Worm (Caenorhabditis elegans) whole organism, L1 larva: ENCODE data around the gene B0454.26.
A peak's percentile ranks its signal among the peaks of the same experiment; 100 is the strongest.

Experiments
- C16A3.4 ChIP-seq: fragments of 150-350 bp; optimal IDR thresholded peaks from 2 replicates; lab custom pipeline; 2014; ENCODE audit warnings: missing biosample characterization, missing genetic modification characterization
- C34B4.2 ChIP-seq: sonication (generic microtip); optimal IDR thresholded peaks from 2 replicates; lab custom pipeline; 2017; ENCODE audit warnings: mild to moderate bottlenecking, missing genetic modification characterization, missing compliant biosample characterization
- Y116A8C.19 ChIP-seq: sonication (generic microtip); optimal IDR thresholded peaks from 2 replicates; lab custom pipeline; 2016; ENCODE audit warnings: missing compliant biosample characterization, missing genetic modification characterization, borderline replicate concordance
- aha-1 ChIP-seq: fragments of 150-350 bp; optimal IDR thresholded peaks from 2 replicates; lab custom pipeline; 2014; ENCODE audit warnings: missing biosample characterization, missing genetic modification characterization
- alr-1 ChIP-seq: fragments of 200-800 bp; sonication (Bioruptor generic); optimal IDR thresholded peaks from 2 replicates; lab custom pipeline; 2018; ENCODE audit warnings: borderline replicate concordance, mild to moderate bottlenecking, missing genetic modification characterization, missing compliant biosample characterization
- aly-2 ChIP-seq: fragments of 150-350 bp; optimal IDR thresholded peaks from 2 replicates; lab custom pipeline; 2014; ENCODE audit warnings: missing biosample characterization, missing genetic modification characterization
- ceh-8 ChIP-seq: fragments of 200-800 bp; sonication (Bioruptor generic); optimal IDR thresholded peaks from 2 replicates; lab custom pipeline; 2018; ENCODE audit warnings: mild to moderate bottlenecking, missing genetic modification characterization, moderate library complexity, missing compliant biosample characterization
- ceh-88 ChIP-seq: fragments of 200-800 bp; sonication (Bioruptor generic); IDR thresholded peaks from 2 replicates; pipeline ENCODE4 v1.3.6; 2022; ENCODE audit warnings: missing genetic modification characterization, missing compliant biosample characterization
- ceh-90 ChIP-seq: sonication (generic microtip); optimal IDR thresholded peaks from 2 replicates; lab custom pipeline; 2016; ENCODE audit warnings: missing genetic modification characterization, missing compliant biosample characterization
- dpl-1 ChIP-seq, 3 experiments: fragments of 150-350 bp in 2 of 3; sonication (generic microtip) in 1 of 3; optimal IDR thresholded peaks; 2 replicates each; lab custom pipeline; 2014 to 2017; ENCODE audit warnings: missing biosample characterization in 3 of 3, missing genetic modification characterization in 3 of 3, missing genetic modification reagents in 3 of 3
- dsc-1 ChIP-seq: sonication (generic microtip); optimal IDR thresholded peaks from 2 replicates; lab custom pipeline; 2016; ENCODE audit warnings: mild to moderate bottlenecking, missing genetic modification characterization, missing compliant biosample characterization
- efl-1 ChIP-seq, 4 experiments: fragments of 150-350 bp; optimal IDR thresholded peaks in 3 of 4; peaks in 1 of 4; 1 replicate in 1 of 4; 2 replicates in 3 of 4; lab custom pipeline; 2014; ENCODE audit warnings: missing biosample characterization in 2 of 4, missing genetic modification characterization in 2 of 4, missing genetic modification reagents in 2 of 4
- efl-3 ChIP-seq: fragments of 200-800 bp; sonication (Bioruptor generic); optimal IDR thresholded peaks from 2 replicates; lab custom pipeline; 2018; ENCODE audit warnings: mild to moderate bottlenecking, missing genetic modification characterization, missing compliant biosample characterization
- elt-2 ChIP-seq: sonication (generic microtip); optimal IDR thresholded peaks from 2 replicates; lab custom pipeline; 2016; ENCODE audit warnings: missing genetic modification characterization, mild to moderate bottlenecking, inconsistent platforms, missing compliant biosample characterization, missing genetic modification reagents
- fkh-4 ChIP-seq: sonication (generic microtip); optimal IDR thresholded peaks from 2 replicates; lab custom pipeline; 2016; ENCODE audit warnings: missing compliant biosample characterization, missing genetic modification characterization, borderline replicate concordance
- fkh-8 ChIP-seq: sonication (generic microtip); optimal IDR thresholded peaks from 2 replicates; lab custom pipeline; 2016; ENCODE audit warnings: mild to moderate bottlenecking, missing genetic modification characterization, missing compliant biosample characterization
- hlh-17 ChIP-seq: fragments of 200-800 bp; sonication (Bioruptor generic); optimal IDR thresholded peaks from 2 replicates; lab custom pipeline; 2018; ENCODE audit warnings: missing genetic modification characterization, mild to moderate bottlenecking, missing compliant biosample characterization, moderate library complexity, borderline replicate concordance
- hpl-2 ChIP-seq: fragments of 150-350 bp; optimal IDR thresholded peaks from 2 replicates; lab custom pipeline; 2014; ENCODE audit warnings: missing biosample characterization, missing genetic modification reagents, missing genetic modification characterization
- irx-1 ChIP-seq: sonication (generic microtip); optimal IDR thresholded peaks from 2 replicates; lab custom pipeline; 2016; ENCODE audit warnings: missing genetic modification characterization, missing compliant biosample characterization
- isw-1 ChIP-seq: fragments of 200-800 bp; sonication (Bioruptor generic); IDR thresholded peaks from 2 replicates; pipeline ENCODE4 v1.3.6; 2022; ENCODE audit warnings: missing genetic modification characterization, missing compliant biosample characterization
- lin-13 ChIP-seq: fragments of 150-350 bp; optimal IDR thresholded peaks from 2 replicates; lab custom pipeline; 2014; ENCODE audit warnings: missing biosample characterization, missing genetic modification reagents, missing genetic modification characterization
- lin-14 ChIP-seq: fragments of 200-800 bp; sonication (Bioruptor generic); optimal IDR thresholded peaks from 2 replicates; lab custom pipeline; 2018; ENCODE audit warnings: mild to moderate bottlenecking, missing genetic modification characterization, moderate library complexity, missing compliant biosample characterization
- lin-35 ChIP-seq, 2 experiments: fragments of 150-350 bp; optimal IDR thresholded peaks; 2 replicates each; lab custom pipeline; 2014; ENCODE audit warnings: missing biosample characterization in 2 of 2, missing genetic modification characterization in 2 of 2, missing genetic modification reagents in 2 of 2
- lin-39 ChIP-seq: fragments of 150-350 bp; optimal IDR thresholded peaks from 2 replicates; lab custom pipeline; 2014; ENCODE audit warnings: missing biosample characterization, missing genetic modification reagents, missing genetic modification characterization
- lir-3 ChIP-seq: sonication (generic microtip); optimal IDR thresholded peaks from 2 replicates; lab custom pipeline; 2016; ENCODE audit warnings: mild to moderate bottlenecking, missing genetic modification characterization, moderate library complexity, missing compliant biosample characterization; ENCODE audit not compliant: poor library complexity
- mab-9 ChIP-seq: fragments of 200-800 bp; sonication (Bioruptor generic); IDR thresholded peaks from 2 replicates; pipeline ENCODE4 v1.3.6; 2022; ENCODE audit warnings: missing genetic modification reagents, missing genetic modification characterization, missing compliant biosample characterization
- mdl-1 ChIP-seq, 2 experiments: fragments of 150-350 bp; optimal IDR thresholded peaks; 2 replicates each; lab custom pipeline; 2014 to 2017; ENCODE audit warnings: missing biosample characterization in 2 of 2, missing genetic modification characterization in 2 of 2, inconsistent platforms in 1 of 2
- nhr-11 ChIP-seq: fragments of 150-350 bp; optimal IDR thresholded peaks from 2 replicates; lab custom pipeline; 2014; ENCODE audit warnings: missing biosample characterization, missing genetic modification characterization
- nhr-19 ChIP-seq: fragments of 200-800 bp; sonication (Bioruptor generic); conservative IDR thresholded peaks from 2 replicates; pipeline ENCODE4 v1.3.6; 2022; ENCODE audit warnings: missing genetic modification characterization, missing compliant biosample characterization
- nhr-237 ChIP-seq: fragments of 150-350 bp; optimal IDR thresholded peaks from 2 replicates; lab custom pipeline; 2014; ENCODE audit warnings: missing biosample characterization, missing genetic modification characterization
- nhr-28 ChIP-seq: fragments of 150-350 bp; optimal IDR thresholded peaks from 2 replicates; lab custom pipeline; 2014; ENCODE audit warnings: missing biosample characterization, missing genetic modification characterization
- nhr-76 ChIP-seq: sonication (generic microtip); optimal IDR thresholded peaks from 2 replicates; lab custom pipeline; 2017; ENCODE audit warnings: missing biosample characterization, missing genetic modification characterization
- nhr-77 ChIP-seq: fragments of 150-350 bp; optimal IDR thresholded peaks from 2 replicates; lab custom pipeline; 2014; ENCODE audit warnings: missing biosample characterization, missing genetic modification characterization
- nhr-84 ChIP-seq: sonication (generic microtip); optimal IDR thresholded peaks from 2 replicates; lab custom pipeline; 2017; ENCODE audit warnings: missing biosample characterization, missing genetic modification characterization
- nhr-85 ChIP-seq: sonication (generic microtip); peaks from one replicate; lab custom pipeline; 2016; ENCODE audit warnings: missing genetic modification characterization, inconsistent platforms, missing compliant biosample characterization
- pax-3 ChIP-seq: fragments of 200-800 bp; sonication (Bioruptor generic); optimal IDR thresholded peaks from 2 replicates; lab custom pipeline; 2018; ENCODE audit warnings: mild to moderate bottlenecking, missing genetic modification characterization, moderate library complexity, missing compliant biosample characterization
- pqm-1 ChIP-seq: sonication (generic microtip); optimal IDR thresholded peaks from 3 replicates; lab custom pipeline; 2017; ENCODE audit warnings: missing biosample characterization, missing genetic modification characterization
- rnt-1 ChIP-seq: sonication (generic microtip); optimal IDR thresholded peaks from 2 replicates; lab custom pipeline; 2016; ENCODE audit warnings: mild to moderate bottlenecking, missing genetic modification characterization, moderate library complexity, missing compliant biosample characterization
- skn-1 ChIP-seq: fragments of 150-350 bp; optimal IDR thresholded peaks from 2 replicates; lab custom pipeline; 2014; ENCODE audit warnings: missing biosample characterization, missing genetic modification characterization
- sox-4 ChIP-seq: sonication (generic microtip); optimal IDR thresholded peaks from 2 replicates; lab custom pipeline; 2016; ENCODE audit warnings: missing genetic modification characterization, missing compliant biosample characterization
- sptf-1 ChIP-seq: fragments of 150-350 bp; optimal IDR thresholded peaks from 2 replicates; lab custom pipeline; 2014; ENCODE audit warnings: missing biosample characterization, missing genetic modification characterization
- unc-30 ChIP-seq: sonication (generic microtip); optimal IDR thresholded peaks from 2 replicates; lab custom pipeline; 2017; ENCODE audit warnings: missing biosample characterization, missing genetic modification characterization
- unc-62 ChIP-seq: fragments of 150-350 bp; optimal IDR thresholded peaks from 2 replicates; lab custom pipeline; 2014; ENCODE audit warnings: missing biosample characterization, missing genetic modification reagents, missing genetic modification characterization
- unc-98 ChIP-seq: fragments of 200-800 bp; sonication (Bioruptor generic); IDR thresholded peaks from 2 replicates; pipeline ENCODE4 v1.3.6; 2022; ENCODE audit warnings: missing genetic modification characterization, missing compliant biosample characterization
- zag-1 ChIP-seq: fragments of 150-350 bp; optimal IDR thresholded peaks from 2 replicates; lab custom pipeline; 2014; ENCODE audit warnings: missing biosample characterization, missing genetic modification characterization
- zip-4 ChIP-seq: fragments of 200-800 bp; sonication (Bioruptor generic); optimal IDR thresholded peaks from 2 replicates; lab custom pipeline; 2018; ENCODE audit warnings: mild to moderate bottlenecking, missing genetic modification characterization, moderate library complexity, missing compliant biosample characterization
- ztf-11 ChIP-seq, 2 experiments: sonication (generic microtip); optimal IDR thresholded peaks; 2 replicates each; lab custom pipeline; 2016 to 2017; ENCODE audit warnings: missing genetic modification characterization in 2 of 2, missing biosample characterization in 1 of 2, missing compliant biosample characterization in 1 of 2
- ztf-4 ChIP-seq: fragments of 150-350 bp; optimal IDR thresholded peaks from 2 replicates; lab custom pipeline; 2014; ENCODE audit warnings: missing biosample characterization, missing genetic modification characterization

B0454.26 gene

ce11 chrII:2991555-2992083 is 46.7 kb downstream of the B0454.26 start, which contains the start of gene K08A2.2 (continued):
- no peak for TF ChIP-seq skn-1 (tag; lab: Kevin White, UChicago)
- TF ChIP-seq elt-2 (tag; lab: Kevin White, UChicago) = peak; percentile 28

ce11 chrII:2990089-2990488 is 48.3 kb downstream of the B0454.26 start:
- TF ChIP-seq irx-1 = no peak
- TF ChIP-seq fkh-4 = no peak
- TF ChIP-seq unc-30 (tag; lab: Kevin White, UChicago) = no peak
- TF ChIP-seq nhr-85 (tag; lab: Kevin White, UChicago) = no peak
- TF ChIP-seq unc-98 = no peak
- no peak for TF ChIP-seq nhr-84 (tag; lab: Kevin White, UChicago)
- no peak for TF ChIP-seq efl-1 (optimal IDR thresholded peaks at IDR 0.05; lab: Kevin White, UChicago)
- TF ChIP-seq efl-1 (GFP tag; optimal IDR thresholded peaks at IDR 0.05 in 1 of 2; lab: Kevin White, UChicago) = peak in 1 of 2 experiments; percentile 29
- no peak for TF ChIP-seq lin-14 (GFP tag; lab: Kevin White, UChicago)

ce11 chrII:2987854-2988350 is 50.5 kb downstream of the B0454.26 start, which contains the start of gene lido-7:
TSS of gene lido-7 (plus strand) at chrII:2988300.
- TF ChIP-seq lir-3 (tag; lab: Kevin White, UChicago) (no peak), isw-1 (peak; percentile 13; the same call in 1 of the 2 replicates), zag-1 (tag; lab: Kevin White, UChicago) (no peak), ztf-4 (no peak), ztf-11 (tag; optimal IDR thresholded peaks at IDR 0.05; lab: Kevin White, UChicago) (no peak), Y116A8C.19 (no peak), nhr-76 (no peak), alr-1 (no peak), nhr-77 (tag; lab: Kevin White, UChicago) (no peak), pqm-1 (tag; lab: Kevin White, UChicago) (no peak), rnt-1 (peak; percentile 78), pax-3 (tag; lab: Kevin White, UChicago) (no peak), fkh-4 (no peak), ceh-8 (no peak), sox-4 (no peak), zip-4 (no peak), C16A3.4 (tag; lab: Kevin White, UChicago) (no peak), lin-35 (GFP tag; optimal IDR thresholded peaks at IDR 0.05; lab: Kevin White, UChicago) (peak; percentile 27 to 59), ceh-88 (no peak), dpl-1 (GFP tag; optimal IDR thresholded peaks at IDR 0.05; lab: Kevin White, UChicago) (peak in 2 of 3 experiments; percentile 20 to 31), lin-13 (GFP tag; lab: Kevin White, UChicago) (peak; percentile 28), mdl-1 (tag; optimal IDR thresholded peaks at IDR 0.05; lab: Kevin White, UChicago) (peak in 1 of 2 experiments; percentile 14), nhr-237 (no peak), unc-62 (GFP tag; lab: Kevin White, UChicago) (no peak), mab-9 (GFP tag; lab: Robert Waterston, UW) (no peak), nhr-19 (GFP tag; lab: Robert Waterston, UW) (peak; percentile 38; the same call in 1 of the 2 replicates), hpl-2 (no peak), nhr-11 (tag; lab: Kevin White, UChicago) (no peak), ceh-90 (tag; lab: Kevin White, UChicago) (no peak), fkh-8 (tag; lab: Kevin White, UChicago) (peak; percentile 11), aha-1 (tag; lab: Kevin White, UChicago) (no peak), lin-39 (no peak), nhr-28 (tag; lab: Kevin White, UChicago) (no peak), hlh-17 (no peak), aly-2 (tag; lab: Kevin White, UChicago) (no peak), nhr-84 (tag; lab: Kevin White, UChicago) (no peak), efl-3 (no peak), sptf-1 (tag; lab: Kevin White, UChicago) (no peak), dsc-1 (tag; lab: Kevin White, UChicago) (peak; percentile 12), C34B4.2 (tag; lab: Kevin White, UChicago) (no peak)
